Worm (Caenorhabditis elegans): ENCODE results near the gene cisd-1.
A peak's percentile ranks its signal among the peaks of the same experiment; 100 is the strongest.

The cisd-1 gene

DNA sequence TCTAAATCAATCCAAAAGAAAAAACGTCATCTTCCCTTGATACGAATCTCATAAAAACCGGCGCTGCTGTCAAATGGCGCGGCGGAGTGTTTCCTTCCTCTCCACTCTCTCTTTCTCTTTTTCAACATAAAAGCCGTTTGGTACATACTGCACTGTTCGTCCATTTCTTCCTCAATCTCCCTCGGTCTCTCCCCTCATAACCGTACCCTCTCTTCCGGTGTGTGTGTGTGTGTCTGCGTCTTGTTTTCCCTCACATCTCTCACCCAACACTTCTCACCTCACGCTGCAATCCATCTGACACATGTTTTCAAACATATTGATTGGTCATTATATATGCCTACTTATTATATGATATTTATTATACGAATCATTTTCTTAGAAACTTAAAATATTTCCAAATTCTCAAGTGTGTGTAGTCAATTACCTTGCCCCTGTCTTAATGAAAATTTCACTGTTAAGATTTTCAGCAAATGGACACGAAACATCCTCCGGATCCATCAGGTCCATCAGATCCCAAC is 4.9 kb downstream of the cisd-1 start, which contains the start of the genes aars-1 and rga-1 (continued):
- TF ChIP-seq fos-1 (tag; optimal IDR thresholded peaks at IDR 0.05): no peak
- TF ChIP-seq lin-1 (GFP tag; IDR thresholded peaks at IDR 0.05): peak; percentile 94
- TF ChIP-seq lsy-2 (tag; optimal IDR thresholded peaks at IDR 0.05): peak in 1 of 2 experiments; percentile 72
- TF ChIP-seq mxl-2 (GFP tag; conservative IDR thresholded peaks at IDR 0.05): no peak
- TF ChIP-seq dmd-6 (GFP tag; IDR thresholded peaks at IDR 0.05): peak; percentile 81
- no peak for TF ChIP-seq ZK337.2 (GFP tag; IDR thresholded peaks at IDR 0.05)
- peak; percentile 60 for TF ChIP-seq spr-1 (tag; optimal IDR thresholded peaks at IDR 0.05)
- no peak for TF ChIP-seq lir-3 (tag; optimal IDR thresholded peaks at IDR 0.05)
- TF ChIP-seq nhr-237 (tag; optimal IDR thresholded peaks at IDR 0.05): no peak
- peak; percentile 51 for TF ChIP-seq nhr-6 (tag; optimal IDR thresholded peaks at IDR 0.05)
- no peak for TF ChIP-seq unc-39 (tag; optimal IDR thresholded peaks at IDR 0.05)
- peak; percentile 91 for TF ChIP-seq mxl-3 (GFP tag; optimal IDR thresholded peaks at IDR 0.05)
- TF ChIP-seq dve-1 (tag; optimal IDR thresholded peaks at IDR 0.05; ENCODE audit: insufficient read depth): peak; percentile 79
- no peak for TF ChIP-seq Y75B8A.6 (GFP tag; IDR thresholded peaks at IDR 0.05)
- 0 out of 2 replicates have a peak, but pooled peaks have one; percentile 23 for TF ChIP-seq saeg-2 (GFP tag; IDR thresholded peaks at IDR 0.05)

DNA sequence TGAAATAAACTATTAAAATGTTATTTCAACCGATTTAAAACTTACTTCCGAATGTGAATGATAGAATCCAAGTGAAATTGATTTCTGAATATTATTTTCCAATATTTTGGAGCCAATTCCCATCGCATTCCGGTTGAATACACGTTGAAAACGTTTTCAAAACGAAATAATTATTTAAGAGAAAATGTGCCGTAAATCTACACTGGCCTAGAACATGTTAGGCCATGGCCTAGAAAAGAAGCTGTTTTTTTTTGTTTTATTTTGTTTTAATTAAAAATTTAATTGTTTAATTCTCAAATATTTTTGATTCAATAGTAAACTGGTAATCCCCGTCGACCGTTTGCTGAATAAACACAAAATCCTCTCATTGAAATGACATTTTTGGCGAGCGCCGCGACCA is 5.5 kb downstream of the cisd-1 start:
- no peak for TF ChIP-seq spr-3 (GFP tag; optimal IDR thresholded peaks at IDR 0.05)
- no peak for TF ChIP-seq ztf-7 (tag; optimal IDR thresholded peaks at IDR 0.05)
- TF ChIP-seq mes-2 (tag; optimal IDR thresholded peaks at IDR 0.05; ENCODE audit: poor library complexity, severe bottlenecking): peak; percentile 76
- TF ChIP-seq tag-97 (GFP tag; IDR thresholded peaks at IDR 0.05): no peak
- TF ChIP-seq fkh-10 (GFP tag; optimal IDR thresholded peaks at IDR 0.05): no peak
- peak; percentile 72 for TF ChIP-seq R02D3.7 (tag; optimal IDR thresholded peaks at IDR 0.05)
- TF ChIP-seq unc-130 (GFP tag; optimal IDR thresholded peaks at IDR 0.05): peak; percentile 5

DNA sequence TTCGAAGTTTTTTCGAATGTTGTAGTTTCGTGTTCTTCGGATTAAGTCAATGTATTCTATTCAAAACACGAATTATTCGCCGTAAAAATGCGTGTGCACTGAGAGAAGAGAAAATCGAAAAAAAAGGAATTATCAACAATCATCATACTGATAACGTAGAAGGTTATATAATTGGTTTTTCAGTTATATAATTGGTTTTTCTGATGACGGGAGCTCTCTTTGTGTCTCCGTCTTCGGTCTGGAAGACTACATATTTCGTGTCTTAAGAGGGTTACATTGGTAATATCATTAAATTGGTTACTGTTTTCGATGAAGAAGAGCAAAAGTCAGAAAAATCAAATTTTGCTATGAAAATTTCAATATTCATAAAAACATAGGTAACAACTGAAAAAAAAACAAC is 9.5 kb downstream of the cisd-1 start:
- TF ChIP-seq mes-2 (tag; optimal IDR thresholded peaks at IDR 0.05; ENCODE audit: poor library complexity, severe bottlenecking) (no peak), madf-9 (GFP tag; conservative IDR thresholded peaks at IDR 0.05) (no peak), tag-97 (GFP tag; IDR thresholded peaks at IDR 0.05) (no peak), nhr-237 (tag; optimal IDR thresholded peaks at IDR 0.05) (no peak), R02D3.7 (tag; optimal IDR thresholded peaks at IDR 0.05) (no peak), ztf-7 (tag; optimal IDR thresholded peaks at IDR 0.05) (no peak), lim-7 (GFP tag; IDR thresholded peaks at IDR 0.05) (no peak), snpc-4 (tag; optimal IDR thresholded peaks at IDR 0.05) (no peak), nhr-25 (tag; optimal IDR thresholded peaks at IDR 0.05; ENCODE audit: borderline replicate concordance, insufficient read depth) (no peak), tra-1 (GFP tag; IDR thresholded peaks at IDR 0.05) (no peak), ceh-62 (tag; optimal IDR thresholded peaks at IDR 0.05) (no peak), egl-27 (tag; optimal IDR thresholded peaks at IDR 0.05) (no peak), aha-1 (tag) (peak; percentile 12), attf-4 (tag; optimal IDR thresholded peaks at IDR 0.05) (no peak), F49E8.2 (tag; optimal IDR thresholded peaks at IDR 0.05; ENCODE audit: borderline replicate concordance) (no peak), Y105C5A.15 (GFP tag; IDR thresholded peaks at IDR 0.05) (no peak), duxl-1 (tag; optimal IDR thresholded peaks at IDR 0.05; ENCODE audit: poor library complexity) (no peak), dmd-6 (GFP tag; IDR thresholded peaks at IDR 0.05) (peak; percentile 27; the same call in 1 of the 2 replicates), saeg-2 (GFP tag; IDR thresholded peaks at IDR 0.05) (no peak), nhr-6 (tag; optimal IDR thresholded peaks at IDR 0.05) (no peak), dve-1 (tag; optimal IDR thresholded peaks at IDR 0.05; ENCODE audit: insufficient read depth) (peak; percentile 39), lin-38 (GFP tag; IDR thresholded peaks at IDR 0.05) (peak; percentile 20; the same call in 1 of the 2 replicates), nhr-48 (tag; optimal IDR thresholded peaks at IDR 0.05) (no peak), rbr-2 (tag; optimal IDR thresholded peaks at IDR 0.05) (no peak), lin-13 (GFP tag; optimal IDR thresholded peaks at IDR 0.05) (no peak), lin-39 (tag; optimal IDR thresholded peaks at IDR 0.05) (no peak), zag-1 (tag; optimal IDR thresholded peaks at IDR 0.05) (no peak), nhr-77 (tag; optimal IDR thresholded peaks at IDR 0.05) (peak; percentile 11), Y48G9A.11 (GFP tag; IDR thresholded peaks at IDR 0.05) (no peak), F37D6.2 (tag; optimal IDR thresholded peaks at IDR 0.05) (no peak), nhr-28 (tag; optimal IDR thresholded peaks at IDR 0.05) (peak; percentile 75), unc-130 (GFP tag; optimal IDR thresholded peaks at IDR 0.05) (no peak), zip-11 (GFP tag; IDR thresholded peaks at IDR 0.05) (no peak), ceh-44 (GFP tag; IDR thresholded peaks at IDR 0.05) (no peak), hlh-11 (tag; optimal IDR thresholded peaks at IDR 0.05) (peak; percentile 40)
